Fruit fly (Drosophila melanogaster): Measurements from ENCODE around the gene CG11594.

dm6 chr3L:4046289-4046688 lies 20.5 kb upstream of the CG11594 start, which contains the start of gene CG1136:
- TF ChIP-seq Dad (GFP tag; optimal IDR thresholded peaks at IDR 0.05), result no peak
- TF ChIP-seq cato (GFP tag; optimal IDR thresholded peaks at IDR 0.05; ENCODE audit: borderline replicate concordance), result no peak
- no peak for TF ChIP-seq prd (optimal IDR thresholded peaks at IDR 0.05)
- no peak for TF ChIP-seq prd (GFP tag; IDR thresholded peaks at IDR 0.05)
- no peak for TF ChIP-seq cas (GFP tag; IDR thresholded peaks at IDR 0.05)
- TF ChIP-seq h (optimal IDR thresholded peaks at IDR 0.05), result no peak
- no peak for TF ChIP-seq CG12219 (GFP tag; optimal IDR thresholded peaks at IDR 0.05)
- no peak for TF ChIP-seq vfl (GFP tag; optimal IDR thresholded peaks at IDR 0.05)
- TF ChIP-seq MTF-1 (GFP tag; optimal IDR thresholded peaks at IDR 0.05; ENCODE audit: borderline replicate concordance), result no peak
- TF ChIP-seq Atf6 (GFP tag; IDR thresholded peaks at IDR 0.05), result no peak
- TF ChIP-seq CG16863 (GFP tag; optimal IDR thresholded peaks at IDR 0.05), result no peak
- TF ChIP-seq usp (GFP tag; optimal IDR thresholded peaks at IDR 0.05), result no peak
- TF ChIP-seq Elba2 (GFP tag; optimal IDR thresholded peaks at IDR 0.05), result no peak
- no peak for TF ChIP-seq bsh (GFP tag; optimal IDR thresholded peaks at IDR 0.05)
- TF ChIP-seq p53 (GFP tag; optimal IDR thresholded peaks at IDR 0.05), result no peak

All from whole organism, embryonic.